Worm (Caenorhabditis elegans) whole organism, L1 larva: ENCODE results near the gene F10B5.3.

Experiments
- C16A3.4 ChIP-seq: fragments of 150-350 bp; optimal IDR thresholded peaks from 2 replicates; lab custom pipeline; 2014; ENCODE audit warnings: missing biosample characterization, missing genetic modification characterization
- C34B4.2 ChIP-seq: sonication (generic microtip); optimal IDR thresholded peaks from 2 replicates; lab custom pipeline; 2017; ENCODE audit warnings: mild to moderate bottlenecking, missing genetic modification characterization, missing compliant biosample characterization
- aha-1 ChIP-seq: fragments of 150-350 bp; optimal IDR thresholded peaks from 2 replicates; lab custom pipeline; 2014; ENCODE audit warnings: missing biosample characterization, missing genetic modification characterization
- aly-2 ChIP-seq: fragments of 150-350 bp; optimal IDR thresholded peaks from 2 replicates; lab custom pipeline; 2014; ENCODE audit warnings: missing biosample characterization, missing genetic modification characterization
- ceh-8 ChIP-seq: fragments of 200-800 bp; sonication (Bioruptor generic); optimal IDR thresholded peaks from 2 replicates; lab custom pipeline; 2018; ENCODE audit warnings: mild to moderate bottlenecking, missing genetic modification characterization, moderate library complexity, missing compliant biosample characterization
- ceh-82 ChIP-seq, 3 experiments: fragments of 150-350 bp in 1 of 3; sonication (generic microtip) in 2 of 3; optimal IDR thresholded peaks; 2 replicates each; lab custom pipeline; 2014 to 2017; ENCODE audit warnings: missing biosample characterization in 3 of 3, missing genetic modification characterization in 3 of 3
- ceh-88 ChIP-seq: fragments of 200-800 bp; sonication (Bioruptor generic); IDR thresholded peaks from 2 replicates; pipeline ENCODE4 v1.3.6; 2022; ENCODE audit warnings: missing genetic modification characterization, missing compliant biosample characterization
- ceh-90 ChIP-seq: sonication (generic microtip); optimal IDR thresholded peaks from 2 replicates; lab custom pipeline; 2016; ENCODE audit warnings: missing genetic modification characterization, missing compliant biosample characterization
- dpl-1 ChIP-seq, 3 experiments: fragments of 150-350 bp in 2 of 3; sonication (generic microtip) in 1 of 3; optimal IDR thresholded peaks; 2 replicates each; lab custom pipeline; 2014 to 2017; ENCODE audit warnings: missing biosample characterization in 3 of 3, missing genetic modification characterization in 3 of 3, missing genetic modification reagents in 3 of 3
- dsc-1 ChIP-seq: sonication (generic microtip); optimal IDR thresholded peaks from 2 replicates; lab custom pipeline; 2016; ENCODE audit warnings: mild to moderate bottlenecking, missing genetic modification characterization, missing compliant biosample characterization
- efl-1 ChIP-seq, 4 experiments: fragments of 150-350 bp; optimal IDR thresholded peaks in 3 of 4; peaks in 1 of 4; 1 replicate in 1 of 4; 2 replicates in 3 of 4; lab custom pipeline; 2014; ENCODE audit warnings: missing biosample characterization in 2 of 4, missing genetic modification characterization in 2 of 4, missing genetic modification reagents in 2 of 4
- efl-3 ChIP-seq: fragments of 200-800 bp; sonication (Bioruptor generic); optimal IDR thresholded peaks from 2 replicates; lab custom pipeline; 2018; ENCODE audit warnings: mild to moderate bottlenecking, missing genetic modification characterization, missing compliant biosample characterization
- egl-27 ChIP-seq, 2 experiments: fragments of 150-350 bp in 1 of 2; sonication (generic microtip); optimal IDR thresholded peaks; 3 replicates each; lab custom pipeline; 2017 to 2018; ENCODE audit warnings: missing biosample characterization in 2 of 2, missing genetic modification characterization in 2 of 2, missing genetic modification reagents in 2 of 2
- elt-2 ChIP-seq: sonication (generic microtip); optimal IDR thresholded peaks from 2 replicates; lab custom pipeline; 2016; ENCODE audit warnings: missing genetic modification characterization, mild to moderate bottlenecking, inconsistent platforms, missing compliant biosample characterization, missing genetic modification reagents
- elt-3 ChIP-seq, 6 experiments: fragments of 150-350 bp in 1 of 6; sonication (generic microtip); optimal IDR thresholded peaks; 2 replicates each; lab custom pipeline; 2017 to 2018; ENCODE audit warnings: missing biosample characterization in 6 of 6, missing genetic modification characterization in 6 of 6, inconsistent platforms in 1 of 6
- fkh-8 ChIP-seq: sonication (generic microtip); optimal IDR thresholded peaks from 2 replicates; lab custom pipeline; 2016; ENCODE audit warnings: mild to moderate bottlenecking, missing genetic modification characterization, missing compliant biosample characterization
- fos-1 ChIP-seq: fragments of 150-350 bp; optimal IDR thresholded peaks from 2 replicates; lab custom pipeline; 2014; ENCODE audit warnings: missing biosample characterization, missing genetic modification characterization
- grh-1 ChIP-seq: fragments of 200-800 bp; sonication (Bioruptor generic); IDR thresholded peaks from 2 replicates; pipeline ENCODE4 v1.3.6; 2022; ENCODE audit warnings: missing genetic modification reagents, missing genetic modification characterization, missing compliant biosample characterization
- hpl-2 ChIP-seq: fragments of 150-350 bp; optimal IDR thresholded peaks from 2 replicates; lab custom pipeline; 2014; ENCODE audit warnings: missing biosample characterization, missing genetic modification reagents, missing genetic modification characterization
- irx-1 ChIP-seq: sonication (generic microtip); optimal IDR thresholded peaks from 2 replicates; lab custom pipeline; 2016; ENCODE audit warnings: missing genetic modification characterization, missing compliant biosample characterization
- isw-1 ChIP-seq: fragments of 200-800 bp; sonication (Bioruptor generic); IDR thresholded peaks from 2 replicates; pipeline ENCODE4 v1.3.6; 2022; ENCODE audit warnings: missing genetic modification characterization, missing compliant biosample characterization
- jun-1 ChIP-seq: fragments of 150-350 bp; optimal IDR thresholded peaks from 2 replicates; lab custom pipeline; 2014; ENCODE audit warnings: missing biosample characterization, missing genetic modification reagents, missing genetic modification characterization
- lin-13 ChIP-seq: fragments of 150-350 bp; optimal IDR thresholded peaks from 2 replicates; lab custom pipeline; 2014; ENCODE audit warnings: missing biosample characterization, missing genetic modification reagents, missing genetic modification characterization
- lin-14 ChIP-seq: fragments of 200-800 bp; sonication (Bioruptor generic); optimal IDR thresholded peaks from 2 replicates; lab custom pipeline; 2018; ENCODE audit warnings: mild to moderate bottlenecking, missing genetic modification characterization, moderate library complexity, missing compliant biosample characterization
- lir-3 ChIP-seq: sonication (generic microtip); optimal IDR thresholded peaks from 2 replicates; lab custom pipeline; 2016; ENCODE audit warnings: mild to moderate bottlenecking, missing genetic modification characterization, moderate library complexity, missing compliant biosample characterization; ENCODE audit not compliant: poor library complexity
- mep-1 ChIP-seq: fragments of 150-350 bp; optimal IDR thresholded peaks from 2 replicates; lab custom pipeline; 2014; ENCODE audit warnings: missing biosample characterization, missing genetic modification characterization
- nhr-20 ChIP-seq: sonication (generic microtip); optimal IDR thresholded peaks from 2 replicates; lab custom pipeline; 2016; ENCODE audit warnings: mild to moderate bottlenecking, missing genetic modification characterization, missing compliant biosample characterization
- nhr-28 ChIP-seq: fragments of 150-350 bp; optimal IDR thresholded peaks from 2 replicates; lab custom pipeline; 2014; ENCODE audit warnings: missing biosample characterization, missing genetic modification characterization
- nhr-47 ChIP-seq: sonication (generic microtip); optimal IDR thresholded peaks from 2 replicates; lab custom pipeline; 2016; ENCODE audit warnings: mild to moderate bottlenecking, missing genetic modification characterization, moderate library complexity, missing compliant biosample characterization
- nhr-71 ChIP-seq: sonication (generic microtip); optimal IDR thresholded peaks from 2 replicates; lab custom pipeline; 2016; ENCODE audit warnings: mild to moderate bottlenecking, missing genetic modification characterization, moderate library complexity, missing compliant biosample characterization
- nhr-76 ChIP-seq: sonication (generic microtip); optimal IDR thresholded peaks from 2 replicates; lab custom pipeline; 2017; ENCODE audit warnings: missing biosample characterization, missing genetic modification characterization
- nhr-77 ChIP-seq: fragments of 150-350 bp; optimal IDR thresholded peaks from 2 replicates; lab custom pipeline; 2014; ENCODE audit warnings: missing biosample characterization, missing genetic modification characterization
- nhr-84 ChIP-seq: sonication (generic microtip); optimal IDR thresholded peaks from 2 replicates; lab custom pipeline; 2017; ENCODE audit warnings: missing biosample characterization, missing genetic modification characterization
- nhr-85 ChIP-seq: sonication (generic microtip); peaks from one replicate; lab custom pipeline; 2016; ENCODE audit warnings: missing genetic modification characterization, inconsistent platforms, missing compliant biosample characterization
- pqm-1 ChIP-seq: sonication (generic microtip); optimal IDR thresholded peaks from 3 replicates; lab custom pipeline; 2017; ENCODE audit warnings: missing biosample characterization, missing genetic modification characterization
- skn-1 ChIP-seq: fragments of 150-350 bp; optimal IDR thresholded peaks from 2 replicates; lab custom pipeline; 2014; ENCODE audit warnings: missing biosample characterization, missing genetic modification characterization
- snpc-4 ChIP-seq: fragments of 150-350 bp; optimal IDR thresholded peaks from 2 replicates; lab custom pipeline; 2014; ENCODE audit warnings: missing biosample characterization, missing genetic modification characterization
- snu-23 ChIP-seq: sonication (generic microtip); optimal IDR thresholded peaks from 2 replicates; lab custom pipeline; 2016; ENCODE audit warnings: missing genetic modification characterization, missing compliant biosample characterization
- sox-4 ChIP-seq: sonication (generic microtip); optimal IDR thresholded peaks from 2 replicates; lab custom pipeline; 2016; ENCODE audit warnings: missing genetic modification characterization, missing compliant biosample characterization
- sptf-1 ChIP-seq: fragments of 150-350 bp; optimal IDR thresholded peaks from 2 replicates; lab custom pipeline; 2014; ENCODE audit warnings: missing biosample characterization, missing genetic modification characterization
- sup-37 ChIP-seq: fragments of 200-800 bp; sonication (Bioruptor generic); optimal IDR thresholded peaks from 2 replicates; lab custom pipeline; 2018; ENCODE audit warnings: mild to moderate bottlenecking, missing genetic modification characterization, missing compliant biosample characterization
- tbx-2 ChIP-seq: sonication (generic microtip); optimal IDR thresholded peaks from 2 replicates; lab custom pipeline; 2016; ENCODE audit warnings: missing genetic modification characterization, missing compliant biosample characterization
- tlp-1 ChIP-seq: fragments of 150-350 bp; optimal IDR thresholded peaks from 2 replicates; lab custom pipeline; 2014; ENCODE audit warnings: missing biosample characterization, missing genetic modification characterization
- unc-130 ChIP-seq: fragments of 150-350 bp; optimal IDR thresholded peaks from 2 replicates; lab custom pipeline; 2017; ENCODE audit warnings: missing biosample characterization, missing genetic modification characterization, inconsistent platforms
- unc-30 ChIP-seq: sonication (generic microtip); optimal IDR thresholded peaks from 2 replicates; lab custom pipeline; 2017; ENCODE audit warnings: missing biosample characterization, missing genetic modification characterization
- zag-1 ChIP-seq: fragments of 150-350 bp; optimal IDR thresholded peaks from 2 replicates; lab custom pipeline; 2014; ENCODE audit warnings: missing biosample characterization, missing genetic modification characterization
- zip-4 ChIP-seq: fragments of 200-800 bp; sonication (Bioruptor generic); optimal IDR thresholded peaks from 2 replicates; lab custom pipeline; 2018; ENCODE audit warnings: mild to moderate bottlenecking, missing genetic modification characterization, moderate library complexity, missing compliant biosample characterization
- ztf-11 ChIP-seq, 2 experiments: sonication (generic microtip); optimal IDR thresholded peaks; 2 replicates each; lab custom pipeline; 2016 to 2017; ENCODE audit warnings: missing genetic modification characterization in 2 of 2, missing biosample characterization in 1 of 2, missing compliant biosample characterization in 1 of 2
- ztf-4 ChIP-seq: fragments of 150-350 bp; optimal IDR thresholded peaks from 2 replicates; lab custom pipeline; 2014; ENCODE audit warnings: missing biosample characterization, missing genetic modification characterization

The F10B5.3 gene

ce11 chrII:8104998-8105397 is 44.8 kb downstream of the F10B5.3 start, which contains the start of gene sfxn-5 (continued):
- peak; percentile 82 for TF ChIP-seq lin-14 (GFP tag; lab: Kevin White, UChicago)
- peak; percentile 68 for TF ChIP-seq nhr-71 (tag; lab: Kevin White, UChicago)

- TF ChIP-seq ceh-90 (tag; lab: Kevin White, UChicago) (no peak), zip-4 (no peak), nhr-84 (tag; lab: Kevin White, UChicago) (no peak), lir-3 (no peak), hpl-2 (no peak), egl-27 (tag; optimal IDR thresholded peaks at IDR 0.05; lab: Kevin White, UChicago) (no peak), lin-13 (GFP tag; lab: Kevin White, UChicago) (no peak), skn-1 (no peak), sox-4 (tag; lab: Kevin White, UChicago) (no peak), nhr-76 (no peak), ztf-11 (tag; optimal IDR thresholded peaks at IDR 0.05; lab: Kevin White, UChicago) (no peak), nhr-28 (no peak), aly-2 (no peak)
- TF ChIP-seq, all 84 proteins: peak for 0
Measured at ce11 chrII:8102041-8102440, 47.8 kb downstream of the F10B5.3 start, which contains the start of gene sre-2. Gene sre-2, minus strand, starts transcription at chrII:8102141.

ce11 chrII:8099212-8099784 is 50.5 kb downstream of the F10B5.3 start:
- no peak for TF ChIP-seq ztf-4 (tag; lab: Kevin White, UChicago)
- peak in 1 of 6 experiments; percentile 3 for TF ChIP-seq elt-3 (tag; optimal IDR thresholded peaks at IDR 0.05; lab: Kevin White, UChicago)
- TF ChIP-seq tlp-1 (tag; lab: Kevin White, UChicago), result no peak
- TF ChIP-seq fkh-8 (tag; lab: Kevin White, UChicago), result no peak
- TF ChIP-seq jun-1 (tag; lab: Kevin White, UChicago), result no peak
- TF ChIP-seq efl-3 (GFP tag; lab: Kevin White, UChicago), result no peak
- TF ChIP-seq sptf-1 (tag; lab: Kevin White, UChicago), result no peak
- TF ChIP-seq nhr-76, result no peak
- TF ChIP-seq ztf-11 (tag; optimal IDR thresholded peaks at IDR 0.05; lab: Kevin White, UChicago), result no peak
- no peak for TF ChIP-seq unc-130
- no peak for TF ChIP-seq elt-2 (tag; lab: Kevin White, UChicago)
- TF ChIP-seq mep-1 (tag; lab: Kevin White, UChicago), result peak; percentile 53
- TF ChIP-seq aha-1 (tag; lab: Kevin White, UChicago), result no peak
- TF ChIP-seq irx-1, result no peak
- no peak for TF ChIP-seq ceh-88 (GFP tag; lab: Robert Waterston, UW)
- no peak for TF ChIP-seq hpl-2
- no peak for TF ChIP-seq C16A3.4
- no peak for TF ChIP-seq zag-1 (tag; lab: Kevin White, UChicago)
- TF ChIP-seq nhr-85, result peak; percentile 84
- TF ChIP-seq nhr-77 (tag; lab: Kevin White, UChicago), result no peak
- no peak for TF ChIP-seq efl-1 (optimal IDR thresholded peaks at IDR 0.05; lab: Kevin White, UChicago)
- TF ChIP-seq efl-1 (GFP tag; optimal IDR thresholded peaks at IDR 0.05 in 1 of 2; lab: Kevin White, UChicago), result peak in 1 of 2 experiments; percentile 92
- TF ChIP-seq nhr-20 (tag; lab: Kevin White, UChicago), result peak; percentile 9
- peak; percentile 76 for TF ChIP-seq lin-14 (GFP tag; lab: Kevin White, UChicago)
- TF ChIP-seq pqm-1 (tag; lab: Kevin White, UChicago), result no peak
- TF ChIP-seq fos-1 (tag; lab: Kevin White, UChicago), result no peak
- no peak for TF ChIP-seq lir-3
- no peak for TF ChIP-seq ceh-82 (tag; optimal IDR thresholded peaks at IDR 0.05; lab: Kevin White, UChicago)
- no peak for TF ChIP-seq ceh-8 (GFP tag; lab: Kevin White, UChicago)
- TF ChIP-seq tbx-2, result no peak
- TF ChIP-seq C34B4.2 (tag; lab: Kevin White, UChicago), result no peak
- no peak for TF ChIP-seq dsc-1
- TF ChIP-seq aly-2, result no peak
- TF ChIP-seq nhr-71 (tag; lab: Kevin White, UChicago), result peak; percentile 35
- TF ChIP-seq dpl-1 (GFP tag; optimal IDR thresholded peaks at IDR 0.05; lab: Kevin White, UChicago), result peak in 1 of 3 experiments; percentile 0
- no peak for TF ChIP-seq sup-37 (GFP tag; lab: Kevin White, UChicago)
- no peak for TF ChIP-seq isw-1
- no peak for TF ChIP-seq unc-30 (tag; lab: Kevin White, UChicago)
- TF ChIP-seq snpc-4 (tag; lab: Kevin White, UChicago), result no peak
- peak; percentile 51 for TF ChIP-seq snu-23
- TF ChIP-seq nhr-47, result no peak
- TF ChIP-seq grh-1, result no peak
